Fruit fly (Drosophila melanogaster) whole organism, embryonic: ENCODE results near the gene Pax.

Experiments
- Atf3 ChIP-seq: fragments of 200-800 bp; sonication (Bioruptor generic); optimal IDR thresholded peaks from 3 replicates; lab custom pipeline; 2016; ENCODE audit warnings: missing biosample characterization, missing genetic modification characterization
- CG10462 ChIP-seq: fragments of 200-800 bp; sonication (Bioruptor generic); optimal IDR thresholded peaks from 2 replicates; lab custom pipeline; 2016; ENCODE audit warnings: missing biosample characterization, missing genetic modification characterization
- CG10565 ChIP-seq: fragments of 200-800 bp; sonication (Bioruptor generic); optimal IDR thresholded peaks from 3 replicates; lab custom pipeline; 2016; ENCODE audit warnings: missing biosample characterization, mild to moderate bottlenecking, missing genetic modification characterization
- CG10654 ChIP-seq: fragments of 200-800 bp; sonication (Bioruptor generic); optimal IDR thresholded peaks from 2 replicates; lab custom pipeline; 2016; ENCODE audit warnings: missing biosample characterization, missing genetic modification characterization
- CG12104 ChIP-seq: fragments of 200-800 bp; sonication (Bioruptor generic); optimal IDR thresholded peaks from 3 replicates; lab custom pipeline; 2016; ENCODE audit warnings: missing biosample characterization, missing genetic modification characterization
- CG12155 ChIP-seq: fragments of 200-800 bp; sonication (Bioruptor generic); optimal IDR thresholded peaks from 3 replicates; lab custom pipeline; 2016; ENCODE audit warnings: missing biosample characterization, missing genetic modification characterization
- CG1233 ChIP-seq: fragments of 200-800 bp; sonication (Bioruptor generic); optimal IDR thresholded peaks from 4 replicates; lab custom pipeline; 2018; ENCODE audit warnings: missing biosample characterization, mild to moderate bottlenecking, missing genetic modification characterization
- CG14050 ChIP-seq: fragments of 200-800 bp; sonication (Bioruptor generic); IDR thresholded peaks from 3 replicates; pipeline ENCODE4 v1.3.6; 2022; ENCODE audit warnings: missing biosample characterization, missing genetic modification characterization
- CG14667 ChIP-seq: fragments of 200-800 bp; sonication (Bioruptor generic); IDR thresholded peaks from 2 replicates; pipeline ENCODE4 v1.3.6; 2022; ENCODE audit warnings: missing biosample characterization, missing genetic modification characterization
- CG1603 ChIP-seq: fragments of 200-800 bp; sonication (Bioruptor generic); optimal IDR thresholded peaks from 2 replicates; lab custom pipeline; 2019; ENCODE audit warnings: missing biosample characterization, mild to moderate bottlenecking, missing genetic modification characterization, moderate library complexity
- CG17186 ChIP-seq: fragments of 200-800 bp; sonication (Bioruptor generic); optimal IDR thresholded peaks from 3 replicates; lab custom pipeline; 2017; ENCODE audit warnings: missing biosample characterization, missing genetic modification reagents, missing genetic modification characterization
- CG17328 ChIP-seq: fragments of 200-800 bp; sonication (Bioruptor generic); IDR thresholded peaks from 2 replicates; pipeline ENCODE4 v1.3.6; 2022; ENCODE audit warnings: missing biosample characterization, missing genetic modification characterization
- CG1792 ChIP-seq: fragments of 200-800 bp; sonication (Bioruptor generic); optimal IDR thresholded peaks from 2 replicates; lab custom pipeline; 2016; ENCODE audit warnings: missing biosample characterization, missing genetic modification characterization
- CG2712 ChIP-seq: fragments of 200-800 bp; optimal IDR thresholded peaks from 3 replicates; lab custom pipeline; 2019; ENCODE audit warnings: missing biosample characterization, mild to moderate bottlenecking, missing genetic modification characterization, moderate library complexity
- CG30403 ChIP-seq: fragments of 200-800 bp; sonication (Bioruptor generic); optimal IDR thresholded peaks from 3 replicates; lab custom pipeline; 2016; ENCODE audit warnings: missing biosample characterization, missing genetic modification characterization
- CG30431 ChIP-seq: fragments of 200-800 bp; sonication (Bioruptor generic); optimal IDR thresholded peaks from 2 replicates; lab custom pipeline; 2017; ENCODE audit warnings: missing biosample characterization, missing genetic modification characterization
- CG3163 ChIP-seq: fragments of 200-800 bp; sonication (Bioruptor generic); optimal IDR thresholded peaks from 3 replicates; lab custom pipeline; 2016; ENCODE audit warnings: missing biosample characterization, missing genetic modification characterization
- CG33213 ChIP-seq: fragments of 200-800 bp; sonication (Bioruptor generic); optimal IDR thresholded peaks from 3 replicates; lab custom pipeline; 2016; ENCODE audit warnings: missing biosample characterization, missing genetic modification characterization
- CG4328 ChIP-seq: fragments of 200-800 bp; sonication (Bioruptor generic); optimal IDR thresholded peaks from 3 replicates; lab custom pipeline; 2017; ENCODE audit warnings: missing biosample characterization, missing genetic modification reagents, missing genetic modification characterization
- CG4424 ChIP-seq: fragments of 200-800 bp; sonication (Bioruptor generic); optimal IDR thresholded peaks from 3 replicates; lab custom pipeline; 2016; ENCODE audit warnings: missing biosample characterization, missing genetic modification characterization
- CG4820 ChIP-seq: fragments of 200-800 bp; sonication (Bioruptor generic); optimal IDR thresholded peaks from 3 replicates; lab custom pipeline; 2016; ENCODE audit warnings: missing biosample characterization, missing genetic modification characterization
- CG8765 ChIP-seq: fragments of 200-800 bp; sonication (Bioruptor generic); IDR thresholded peaks from 2 replicates; pipeline ENCODE4 v1.3.6; 2022; ENCODE audit warnings: missing biosample characterization, missing genetic modification characterization
- D19A ChIP-seq: fragments of 200-800 bp; optimal IDR thresholded peaks from 3 replicates; lab custom pipeline; 2019; ENCODE audit warnings: missing biosample characterization, mild to moderate bottlenecking, missing genetic modification characterization, moderate library complexity
- Dad ChIP-seq: fragments of 200-800 bp; sonication (Bioruptor generic); optimal IDR thresholded peaks from 3 replicates; lab custom pipeline; 2016; ENCODE audit warnings: missing biosample characterization, missing genetic modification characterization
- Dip2 ChIP-seq: fragments of 200-800 bp; sonication (Bioruptor generic); IDR thresholded peaks from 2 replicates; pipeline ENCODE4 v1.3.6; 2022; ENCODE audit warnings: missing biosample characterization, missing genetic modification characterization
- Doc2 ChIP-seq: fragments of 200-800 bp; sonication (Bioruptor generic); IDR thresholded peaks from 2 replicates; pipeline ENCODE4 v1.3.6; 2022; ENCODE audit warnings: missing biosample characterization, missing genetic modification characterization
- Ets65A ChIP-seq: fragments of 200-800 bp; sonication (Bioruptor generic); peaks from one replicate; lab custom pipeline; 2016; ENCODE audit warnings: missing biosample characterization, missing genetic modification characterization
- HLH54F ChIP-seq: fragments of 200-800 bp; sonication (Bioruptor generic); optimal IDR thresholded peaks from 3 replicates; lab custom pipeline; 2016; ENCODE audit warnings: missing biosample characterization, missing genetic modification characterization
- MESR4 ChIP-seq: fragments of 200-800 bp; sonication (Bioruptor generic); optimal IDR thresholded peaks from 2 replicates; lab custom pipeline; 2018; ENCODE audit warnings: missing biosample characterization, mild to moderate bottlenecking, missing genetic modification characterization, moderate library complexity
- Med ChIP-seq: fragments of 200-800 bp; sonication (Bioruptor generic); peaks from one replicate; lab custom pipeline; 2016; ENCODE audit warnings: missing biosample characterization, missing genetic modification characterization, mild to moderate bottlenecking, inconsistent platforms, moderate library complexity
- NC2α ChIP-seq: fragments of 200-800 bp; sonication (Bioruptor generic); optimal IDR thresholded peaks from 2 replicates; lab custom pipeline; 2016; ENCODE audit warnings: missing biosample characterization, missing genetic modification characterization
- Pdp1 ChIP-seq, 2 experiments: fragments of 200-800 bp; sonication (Bioruptor generic); optimal IDR thresholded peaks; 3 replicates each; lab custom pipeline; 2016; ENCODE audit warnings: missing biosample characterization in 2 of 2, missing genetic modification characterization in 2 of 2, mild to moderate bottlenecking in 1 of 2, moderate library complexity in 1 of 2
- Ravus ChIP-seq: fragments of 200-800 bp; sonication (Bioruptor generic); IDR thresholded peaks from 2 replicates; pipeline ENCODE4 v1.3.6; 2022; ENCODE audit warnings: missing biosample characterization, missing genetic modification characterization
- Scr ChIP-seq: fragments of 200-800 bp; sonication (Bioruptor generic); IDR thresholded peaks from 2 replicates; pipeline ENCODE4 v1.3.6; 2022; ENCODE audit warnings: missing biosample characterization, missing genetic modification characterization; ENCODE audit not compliant: partially characterized antibody
- Sin3A ChIP-seq: fragments of >200 bp; optimal IDR thresholded peaks from 2 replicates; lab custom pipeline; 2018
- Tbp ChIP-seq: fragments of >200 bp; optimal IDR thresholded peaks from 2 replicates; lab custom pipeline; 2018; ENCODE audit warnings: missing biosample characterization, missing genetic modification characterization
- ara ChIP-seq: fragments of 200-800 bp; sonication (Bioruptor generic); IDR thresholded peaks from 2 replicates; pipeline ENCODE4 v1.3.6; 2022; ENCODE audit warnings: missing biosample characterization, missing genetic modification characterization
- ase ChIP-seq: fragments of 200-800 bp; sonication (Bioruptor generic); IDR thresholded peaks from 3 replicates; pipeline ENCODE4 v1.3.6; 2022; ENCODE audit warnings: missing biosample characterization, missing genetic modification characterization
- cg ChIP-seq: fragments of 200-800 bp; sonication (Bioruptor generic); optimal IDR thresholded peaks from 3 replicates; lab custom pipeline; 2019; ENCODE audit warnings: missing biosample characterization, mild to moderate bottlenecking, missing genetic modification characterization, moderate library complexity
- croc ChIP-seq: fragments of 200-800 bp; sonication (Bioruptor generic); conservative IDR thresholded peaks from 3 replicates; pipeline ENCODE4 v1.3.6; 2022; ENCODE audit warnings: missing biosample characterization, missing genetic modification characterization
- disco-r ChIP-seq: fragments of 200-800 bp; sonication (Bioruptor generic); optimal IDR thresholded peaks from 2 replicates; lab custom pipeline; 2016; ENCODE audit warnings: missing biosample characterization, missing genetic modification characterization
- eyg ChIP-seq: fragments of 200-800 bp; sonication (Bioruptor generic); optimal IDR thresholded peaks from 3 replicates; lab custom pipeline; 2016; ENCODE audit warnings: missing biosample characterization, missing genetic modification characterization
- kah ChIP-seq: fragments of 200-800 bp; sonication (Bioruptor generic); optimal IDR thresholded peaks from 2 replicates; lab custom pipeline; 2018; ENCODE audit warnings: missing biosample characterization, mild to moderate bottlenecking, missing genetic modification characterization
- lab ChIP-seq: fragments of 200-800 bp; sonication (Bioruptor generic); optimal IDR thresholded peaks from 3 replicates; lab custom pipeline; 2017; ENCODE audit warnings: missing biosample characterization, missing genetic modification characterization, mild to moderate bottlenecking, moderate library complexity, missing genetic modification reagents
- mam ChIP-seq: fragments of 200-800 bp; sonication (Bioruptor generic); optimal IDR thresholded peaks from 3 replicates; lab custom pipeline; 2016; ENCODE audit warnings: missing biosample characterization, missing genetic modification characterization
- nerfin-1 ChIP-seq: fragments of 200-800 bp; sonication (Bioruptor generic); optimal IDR thresholded peaks from 3 replicates; lab custom pipeline; 2019; ENCODE audit warnings: missing biosample characterization, mild to moderate bottlenecking, missing genetic modification characterization, moderate library complexity
- peb ChIP-seq: fragments of 200-800 bp; sonication (Bioruptor generic); IDR thresholded peaks from 2 replicates; pipeline ENCODE4 v1.3.6; 2022; ENCODE audit warnings: missing biosample characterization, missing genetic modification characterization
- row ChIP-seq: fragments of 200-800 bp; sonication (Bioruptor generic); IDR thresholded peaks from 3 replicates; pipeline ENCODE4 v1.3.6; 2022; ENCODE audit warnings: missing biosample characterization, missing genetic modification characterization
- slp2 ChIP-seq: fragments of 200-800 bp; sonication (Bioruptor generic); optimal IDR thresholded peaks from 2 replicates; lab custom pipeline; 2016; ENCODE audit warnings: missing biosample characterization, missing genetic modification characterization
- sob ChIP-seq: fragments of 200-800 bp; sonication (Bioruptor generic); IDR thresholded peaks from 2 replicates; pipeline ENCODE4 v1.3.6; 2022; ENCODE audit warnings: missing biosample characterization, missing genetic modification characterization
- stwl ChIP-seq: fragments of 200-800 bp; sonication (Bioruptor generic); optimal IDR thresholded peaks from 3 replicates; lab custom pipeline; 2018; ENCODE audit warnings: missing biosample characterization, mild to moderate bottlenecking, missing genetic modification characterization, moderate library complexity
- unpg ChIP-seq: fragments of 200-800 bp; sonication (Bioruptor generic); optimal IDR thresholded peaks from 3 replicates; lab custom pipeline; 2018; ENCODE audit warnings: missing biosample characterization, mild to moderate bottlenecking, missing genetic modification characterization, moderate library complexity
- z ChIP-seq: fragments of 200-800 bp; sonication (Bioruptor generic); IDR thresholded peaks from 3 replicates; pipeline ENCODE4 v1.3.6; 2022; ENCODE audit warnings: missing biosample characterization, missing genetic modification characterization
- zen ChIP-seq: fragments of 200-800 bp; sonication (Bioruptor generic); optimal IDR thresholded peaks from 3 replicates; lab custom pipeline; 2018; ENCODE audit warnings: missing biosample characterization, mild to moderate bottlenecking, missing genetic modification characterization, moderate library complexity

Gene Pax

DNA sequence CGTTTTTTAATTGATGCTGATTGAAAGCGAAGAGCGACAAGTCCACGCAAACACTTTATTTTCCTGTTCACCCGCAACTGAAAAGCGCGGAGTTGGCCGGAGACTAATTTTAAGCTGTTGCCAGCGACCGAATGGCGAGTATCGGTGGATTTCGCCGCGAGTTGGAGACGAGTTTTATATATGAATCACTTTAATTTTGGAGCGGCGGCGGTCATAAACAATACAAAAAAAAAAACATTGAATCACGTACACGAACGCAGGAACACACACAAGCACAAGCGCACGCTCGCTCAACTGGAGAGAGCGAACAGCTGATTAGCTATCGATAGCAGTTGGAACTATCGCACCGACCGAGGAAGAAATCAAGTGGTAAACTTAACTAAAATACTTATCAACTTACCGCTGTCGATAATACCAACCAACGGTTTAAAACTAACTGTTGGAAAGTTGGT, at the start of gene Pax (continued):
- TF ChIP-seq CG14050 (GFP tag; lab: Robert Waterston, UW) = no peak
- no peak for TF ChIP-seq slp2 (GFP tag; lab: Kevin White, UChicago)
- peak; percentile 61 for TF ChIP-seq Med (GFP tag; lab: Kevin White, UChicago)
- TF ChIP-seq CG30431 (GFP tag; lab: Kevin White, UChicago) = no peak
- TF ChIP-seq CG12155 = no peak
- TF ChIP-seq CG10565 (GFP tag; lab: Kevin White, UChicago) = no peak
- no peak for TF ChIP-seq Tbp (GFP tag; lab: Kevin White, UChicago)
- TF ChIP-seq Scr (GFP tag; lab: Robert Waterston, UW) = peak; percentile 97
- peak; percentile 93 for TF ChIP-seq cg (GFP tag; lab: Kevin White, UChicago)
- no peak for TF ChIP-seq Ets65A (GFP tag; lab: Kevin White, UChicago)
- 0 out of 3 replicates have a peak, but pooled peaks have one; percentile 15 for TF ChIP-seq row (GFP tag; lab: Robert Waterston, UW)
- no peak for TF ChIP-seq disco-r (GFP tag; lab: Kevin White, UChicago)
- TF ChIP-seq sob = no peak
- no peak for TF ChIP-seq CG1233 (GFP tag; lab: Kevin White, UChicago)
- no peak for TF ChIP-seq CG1792 (GFP tag; lab: Kevin White, UChicago)
- TF ChIP-seq NC2α (GFP tag; lab: Kevin White, UChicago) = no peak
- TF ChIP-seq CG4820 (GFP tag; lab: Kevin White, UChicago) = no peak
- TF ChIP-seq Doc2 (GFP tag; lab: Robert Waterston, UW) = no peak
- no peak for TF ChIP-seq ase (GFP tag; lab: Robert Waterston, UW)
- no peak for TF ChIP-seq Dip2 (GFP tag; lab: Robert Waterston, UW)
- no peak for TF ChIP-seq mam
- no peak for TF ChIP-seq D19A (tag; lab: Kevin White, UChicago)
- TF ChIP-seq CG3163 (GFP tag; lab: Kevin White, UChicago) = no peak
- TF ChIP-seq CG14667 (GFP tag; lab: Robert Waterston, UW) = no peak
- TF ChIP-seq z (GFP tag; lab: Robert Waterston, UW) = no peak
- no peak for TF ChIP-seq CG12104 (GFP tag; lab: Kevin White, UChicago)
- TF ChIP-seq MESR4 = peak; percentile 21
- TF ChIP-seq CG8765 = no peak
- TF ChIP-seq CG1603 (tag; lab: Kevin White, UChicago) = peak; percentile 67
- TF ChIP-seq CG30403 (GFP tag; lab: Kevin White, UChicago) = no peak
- TF ChIP-seq ara (GFP tag; lab: Robert Waterston, UW) = no peak
- TF ChIP-seq lab = no peak
- TF ChIP-seq Dad = no peak
- TF ChIP-seq CG4328 = no peak
- no peak for TF ChIP-seq Atf3 (GFP tag; lab: Kevin White, UChicago)
- no peak for TF ChIP-seq CG10654 (GFP tag; lab: Kevin White, UChicago)
- no peak for TF ChIP-seq peb (GFP tag; lab: Robert Waterston, UW)
- TF ChIP-seq eyg (GFP tag; lab: Kevin White, UChicago) = no peak
- TF ChIP-seq Sin3A (lab: Kevin White, UChicago) = peak; percentile 34
- TF ChIP-seq nerfin-1 (tag; lab: Kevin White, UChicago) = peak; percentile 11
- no peak for TF ChIP-seq zen
- TF ChIP-seq Ravus = no peak
- TF ChIP-seq Pdp1 (GFP tag; optimal IDR thresholded peaks at IDR 0.05; lab: Kevin White, UChicago) = no peak
- no peak for TF ChIP-seq unpg (GFP tag; lab: Kevin White, UChicago)
- no peak for TF ChIP-seq CG10462 (GFP tag; lab: Kevin White, UChicago)
- TF ChIP-seq CG4424 (GFP tag; lab: Kevin White, UChicago) = no peak
- no peak for TF ChIP-seq CG2712 (tag; lab: Kevin White, UChicago)
- peak; percentile 31 for TF ChIP-seq stwl
- TF ChIP-seq kah (GFP tag; lab: Kevin White, UChicago) = no peak
- no peak for TF ChIP-seq croc
- TF ChIP-seq CG17328 (GFP tag; lab: Robert Waterston, UW) = no peak
- no peak for TF ChIP-seq CG33213
- TF ChIP-seq CG17186 (GFP tag; lab: Kevin White, UChicago) = peak; percentile 27
- TF ChIP-seq HLH54F = no peak
